Fruit fly (Drosophila melanogaster): ENCODE measurements around the gene CG18178.

dm6 chr3L:9726707-9727106 lies 7.8 kb upstream of the CG18178 start, which contains the start of gene Naa60:
- TF ChIP-seq az2 (GFP tag; optimal IDR thresholded peaks at IDR 0.05) (no peak), fd3F (GFP tag; optimal IDR thresholded peaks at IDR 0.05) (no peak), CG15479 (GFP tag; optimal IDR thresholded peaks at IDR 0.05) (no peak), kah (GFP tag; optimal IDR thresholded peaks at IDR 0.05) (peak; percentile 94), CG8478 (optimal IDR thresholded peaks at IDR 0.05) (no peak), Vsx1 (GFP tag; optimal IDR thresholded peaks at IDR 0.05) (no peak), CG30403 (GFP tag; optimal IDR thresholded peaks at IDR 0.05) (no peak), CG17802 (tag; optimal IDR thresholded peaks at IDR 0.05) (no peak), hbn (GFP tag; IDR thresholded peaks at IDR 0.05; ENCODE audit: partially characterized antibody) (peak; percentile 90), vnd (GFP tag; IDR thresholded peaks at IDR 0.05; ENCODE audit: partially characterized antibody) (peak; percentile 62), CG11560 (tag; IDR thresholded peaks at IDR 0.05) (no peak), grn (GFP tag; optimal IDR thresholded peaks at IDR 0.05) (no peak), gsb-n (tag; optimal IDR thresholded peaks at IDR 0.05) (no peak)

Data from whole organism, embryonic.